Worm (Caenorhabditis elegans) whole organism, young adult: ENCODE results near the gene Y22D7AL.9.

ENCODE experiments used
- F22D6.2 ChIP-seq: sonication (generic microtip); optimal IDR thresholded peaks from 2 replicates; lab custom pipeline; 2016; ENCODE audit warnings: mild to moderate bottlenecking, missing genetic modification characterization, missing compliant biosample characterization
- F37B4.10 ChIP-seq: fragments of 200-800 bp; sonication (Bioruptor generic); IDR thresholded peaks from 2 replicates; pipeline ENCODE4 v1.3.6; 2022; ENCODE audit warnings: missing genetic modification characterization, missing compliant biosample characterization
- Y53F4B.3 ChIP-seq: fragments of 200-800 bp; sonication (Bioruptor generic); IDR thresholded peaks from 2 replicates; pipeline ENCODE4 v1.3.6; 2022; ENCODE audit warnings: missing genetic modification reagents, missing genetic modification characterization, missing compliant biosample characterization

DNA sequence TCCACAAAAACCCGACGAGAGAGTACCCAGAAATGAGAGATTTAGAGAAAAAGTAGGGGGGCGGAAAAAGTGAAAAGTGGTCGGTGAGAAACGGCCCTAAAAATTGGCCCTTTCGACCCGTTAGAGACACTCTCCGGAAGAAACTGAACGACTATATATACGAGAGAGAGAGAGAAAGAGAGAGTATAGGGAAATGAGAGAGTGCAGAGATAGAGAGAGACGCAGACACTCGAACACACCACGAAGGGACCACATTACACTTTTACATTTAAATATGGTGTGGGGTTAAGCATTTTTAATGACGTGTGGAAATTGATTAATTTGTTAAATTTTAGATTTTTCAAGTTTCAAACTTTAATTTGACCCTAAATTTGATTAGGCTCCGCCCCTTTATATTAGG, 22.2 kb downstream of the Y22D7AL.9 start:
- TF ChIP-seq F37B4.10 (no peak), Y53F4B.3 (no peak), F22D6.2 (tag; lab: Kevin White, UChicago) (no peak)
